Fruit fly (Drosophila melanogaster): Measurements from ENCODE around the gene SNF4Agamma.

SNF4Agamma gene

dm6 chr3R:21198073-21198472, 57.5 kb downstream of the SNF4Agamma start (continued):
- TF ChIP-seq C15 (GFP tag; IDR thresholded peaks at IDR 0.05) (0 out of 3 replicates have a peak, but pooled peaks have one; percentile 38), tna (GFP tag; IDR thresholded peaks at IDR 0.05; ENCODE audit: partially characterized antibody) (no peak), peb (GFP tag; IDR thresholded peaks at IDR 0.05) (0 out of 2 replicates have a peak, but pooled peaks have one; percentile 18), sd (tag; optimal IDR thresholded peaks at IDR 0.05) (peak; percentile 83), CG1603 (tag; optimal IDR thresholded peaks at IDR 0.05) (no peak), CG4707 (GFP tag; optimal IDR thresholded peaks at IDR 0.05) (no peak), HmgZ (tag; optimal IDR thresholded peaks at IDR 0.05) (peak; percentile 15), gcm2 (GFP tag; optimal IDR thresholded peaks at IDR 0.05) (no peak), grn (GFP tag; optimal IDR thresholded peaks at IDR 0.05) (peak; percentile 83), CG13775 (GFP tag; optimal IDR thresholded peaks at IDR 0.05) (no peak), CG14965 (GFP tag; optimal IDR thresholded peaks at IDR 0.05; ENCODE audit: borderline replicate concordance) (no peak), B-H2 (GFP tag; optimal IDR thresholded peaks at IDR 0.05) (peak; percentile 36), cwo (GFP tag; optimal IDR thresholded peaks at IDR 0.05) (peak; percentile 60), CG7745 (tag; optimal IDR thresholded peaks at IDR 0.05) (no peak), schlank (tag; optimal IDR thresholded peaks at IDR 0.05) (peak; percentile 2), caup (GFP tag; optimal IDR thresholded peaks at IDR 0.05; ENCODE audit: severe bottlenecking) (peak; percentile 28), CHES-1-like (GFP tag; optimal IDR thresholded peaks at IDR 0.05) (no peak), BtbVII (GFP tag; optimal IDR thresholded peaks at IDR 0.05) (peak; percentile 1)

- TF ChIP-seq CG34376 (GFP tag; optimal IDR thresholded peaks at IDR 0.05), result peak; percentile 18
- TF ChIP-seq Nf-YA (GFP tag; IDR thresholded peaks at IDR 0.05), result no peak
- no peak for TF ChIP-seq Asciz (GFP tag; optimal IDR thresholded peaks at IDR 0.05)
- TF ChIP-seq CG11695 (GFP tag; IDR thresholded peaks at IDR 0.05), result no peak
- no peak for TF ChIP-seq insv (GFP tag; optimal IDR thresholded peaks at IDR 0.05)
- peak in 1 of 2 experiments; percentile 8 for TF ChIP-seq eve (GFP tag; optimal IDR thresholded peaks at IDR 0.05)
- TF ChIP-seq CG32772 (GFP tag; IDR thresholded peaks at IDR 0.05), result no peak
- TF ChIP-seq Scr (GFP tag; IDR thresholded peaks at IDR 0.05; ENCODE audit: partially characterized antibody), result no peak
- TF ChIP-seq CG12942 (GFP tag; optimal IDR thresholded peaks at IDR 0.05), result no peak
- TF ChIP-seq trh (GFP tag; optimal IDR thresholded peaks at IDR 0.05), result no peak
- no peak for TF ChIP-seq slbo (GFP tag; IDR thresholded peaks at IDR 0.05)
- no peak for TF ChIP-seq CG14667 (GFP tag; IDR thresholded peaks at IDR 0.05)
- TF ChIP-seq CG3281 (GFP tag; optimal IDR thresholded peaks at IDR 0.05), result peak; percentile 4
- no peak for TF ChIP-seq Xrp1 (GFP tag; IDR thresholded peaks at IDR 0.05)
- TF ChIP-seq CG7372 (GFP tag; IDR thresholded peaks at IDR 0.05), result no peak
- peak; percentile 32 for TF ChIP-seq grn (GFP tag; optimal IDR thresholded peaks at IDR 0.05)
- no peak for TF ChIP-seq twi (tag; optimal IDR thresholded peaks at IDR 0.05)
- TF ChIP-seq gro (GFP tag; optimal IDR thresholded peaks at IDR 0.05), result no peak
- peak; percentile 36 for TF ChIP-seq Vsx1 (GFP tag; optimal IDR thresholded peaks at IDR 0.05)
- no peak for TF ChIP-seq CG8290 (GFP tag; optimal IDR thresholded peaks at IDR 0.05)
- TF ChIP-seq CG8290 (tag; optimal IDR thresholded peaks at IDR 0.05), result peak in 1 of 2 experiments; percentile 4
- peak; percentile 38 for TF ChIP-seq mirr (GFP tag; optimal IDR thresholded peaks at IDR 0.05)
- peak; percentile 38; the same call in 2 of the 3 replicates for TF ChIP-seq ci (GFP tag; IDR thresholded peaks at IDR 0.05)
- peak; percentile 87 for TF ChIP-seq Hr39 (optimal IDR thresholded peaks at IDR 0.05)
- no peak for TF ChIP-seq Lhr (GFP tag; optimal IDR thresholded peaks at IDR 0.05)
- peak; percentile 53 for TF ChIP-seq MTF-1 (GFP tag; optimal IDR thresholded peaks at IDR 0.05; ENCODE audit: borderline replicate concordance)
- TF ChIP-seq repo (GFP tag; optimal IDR thresholded peaks at IDR 0.05), result no peak
- TF ChIP-seq CG14860 (GFP tag; IDR thresholded peaks at IDR 0.05; ENCODE audit: partially characterized antibody), result no peak
- TF ChIP-seq CG14050 (GFP tag; IDR thresholded peaks at IDR 0.05), result no peak
- TF ChIP-seq cwo (GFP tag; optimal IDR thresholded peaks at IDR 0.05), result peak; percentile 98
- TF ChIP-seq bowl (GFP tag; IDR thresholded peaks at IDR 0.05), result no peak
- TF ChIP-seq crol (GFP tag; IDR thresholded peaks at IDR 0.05), result peak; percentile 75
- peak; percentile 76 for TF ChIP-seq ftz-f1 (GFP tag; optimal IDR thresholded peaks at IDR 0.05)
Measured at dm6 chr3R:21199085-21199899, 58.8 kb downstream of the SNF4Agamma start.
